Worm (Caenorhabditis elegans) whole organism, L3 larva: Measurements from ENCODE around the gene D1069.3.
"Not testable (repeated sequence)": the region's sequence is repeated elsewhere in the genome, so short reads cannot be mapped to it uniquely, and the experiment has no call there.

Experiments
- ama-1 ChIP-seq: fragments of 150-350 bp; optimal IDR thresholded peaks from 2 replicates; lab custom pipeline; 2018
- ceh-16 ChIP-seq: sonication (generic microtip); optimal IDR thresholded peaks from 2 replicates; lab custom pipeline; 2017; ENCODE audit warnings: missing biosample characterization, missing genetic modification characterization
- ceh-28 ChIP-seq: fragments of 150-350 bp; optimal IDR thresholded peaks from 2 replicates; lab custom pipeline; 2014; ENCODE audit warnings: missing biosample characterization, missing genetic modification reagents, missing genetic modification characterization
- ceh-82 ChIP-seq: fragments of 150-350 bp; optimal IDR thresholded peaks from 2 replicates; lab custom pipeline; 2014; ENCODE audit warnings: missing biosample characterization, missing genetic modification characterization
- ceh-9 ChIP-seq: sonication (generic microtip); optimal IDR thresholded peaks from 2 replicates; lab custom pipeline; 2018; ENCODE audit warnings: missing biosample characterization, missing genetic modification characterization
- daf-12 ChIP-seq: fragments of 150-350 bp; optimal IDR thresholded peaks from 2 replicates; lab custom pipeline; 2014; ENCODE audit warnings: missing biosample characterization, missing genetic modification reagents, missing genetic modification characterization
- egl-5 ChIP-seq: fragments of 150-350 bp; optimal IDR thresholded peaks from 2 replicates; lab custom pipeline; 2017; ENCODE audit warnings: missing biosample characterization, missing genetic modification reagents, missing genetic modification characterization, inconsistent platforms
- elt-2 ChIP-seq: sonication (generic microtip); optimal IDR thresholded peaks from 2 replicates; lab custom pipeline; 2016; ENCODE audit warnings: missing genetic modification reagents, mild to moderate bottlenecking, missing genetic modification characterization, missing compliant biosample characterization
- elt-3 ChIP-seq, 3 experiments: fragments of 150-350 bp in 1 of 3; sonication (generic microtip) in 2 of 3; optimal IDR thresholded peaks; 2 replicates in 2 of 3; 4 replicates in 1 of 3; lab custom pipeline; 2014 to 2017; ENCODE audit warnings: missing biosample characterization in 3 of 3, missing genetic modification characterization in 3 of 3
- eor-1 ChIP-seq, 2 experiments: fragments of 150-350 bp; optimal IDR thresholded peaks; 2 replicates each; lab custom pipeline; 2014 to 2018; ENCODE audit warnings: missing biosample characterization in 2 of 2, missing genetic modification characterization in 2 of 2
- fkh-10 ChIP-seq: sonication (generic microtip); optimal IDR thresholded peaks from 2 replicates; lab custom pipeline; 2017; ENCODE audit warnings: missing biosample characterization, missing genetic modification reagents, missing genetic modification characterization
- fkh-2 ChIP-seq: fragments of 150-350 bp; optimal IDR thresholded peaks from 2 replicates; lab custom pipeline; 2014; ENCODE audit warnings: missing biosample characterization, missing genetic modification reagents, missing genetic modification characterization
- hmg-11 ChIP-seq: sonication (generic microtip); optimal IDR thresholded peaks from 2 replicates; lab custom pipeline; 2016; ENCODE audit warnings: missing genetic modification characterization, missing compliant biosample characterization
- jun-1 ChIP-seq: fragments of 150-350 bp; optimal IDR thresholded peaks from 2 replicates; lab custom pipeline; 2014; ENCODE audit warnings: missing biosample characterization, missing genetic modification reagents, missing genetic modification characterization
- lin-39 ChIP-seq: fragments of 150-350 bp; optimal IDR thresholded peaks from 2 replicates; lab custom pipeline; 2018; ENCODE audit warnings: missing biosample characterization, missing genetic modification reagents, missing genetic modification characterization
- lsy-12 ChIP-seq: sonication (generic microtip); optimal IDR thresholded peaks from 2 replicates; lab custom pipeline; 2016; ENCODE audit warnings: mild to moderate bottlenecking, missing genetic modification characterization, missing compliant biosample characterization
- nfya-1 ChIP-seq: sonication (generic microtip); optimal IDR thresholded peaks from 2 replicates; lab custom pipeline; 2017; ENCODE audit warnings: missing genetic modification characterization, mild to moderate bottlenecking, missing compliant biosample characterization, antibody characterized with exemption, moderate library complexity; ENCODE audit not compliant: insufficient read depth
- nhr-11 ChIP-seq: fragments of 150-350 bp; optimal IDR thresholded peaks from 2 replicates; lab custom pipeline; 2014; ENCODE audit warnings: missing biosample characterization, missing genetic modification characterization
- nhr-12 ChIP-seq: fragments of 150-350 bp; optimal IDR thresholded peaks from 2 replicates; lab custom pipeline; 2014; ENCODE audit warnings: missing biosample characterization, missing genetic modification characterization
- nhr-237 ChIP-seq: fragments of 150-350 bp; optimal IDR thresholded peaks from 2 replicates; lab custom pipeline; 2014; ENCODE audit warnings: missing biosample characterization, missing genetic modification characterization
- nhr-28 ChIP-seq: fragments of 150-350 bp; optimal IDR thresholded peaks from 2 replicates; lab custom pipeline; 2014; ENCODE audit warnings: missing biosample characterization, missing genetic modification characterization
- nhr-43 ChIP-seq: sonication (generic microtip); optimal IDR thresholded peaks from 2 replicates; lab custom pipeline; 2016; ENCODE audit warnings: mild to moderate bottlenecking, missing genetic modification characterization, missing compliant biosample characterization; ENCODE audit not compliant: poor library complexity, severe bottlenecking
- nhr-67 ChIP-seq: fragments of 150-350 bp; optimal IDR thresholded peaks from 2 replicates; lab custom pipeline; 2014; ENCODE audit warnings: missing biosample characterization, missing genetic modification characterization
- pha-4 ChIP-seq: fragments of 150-350 bp; optimal IDR thresholded peaks from 2 replicates; lab custom pipeline; 2014; ENCODE audit warnings: missing biosample characterization, missing genetic modification reagents, missing genetic modification characterization
- skn-1 ChIP-seq: fragments of 150-350 bp; optimal IDR thresholded peaks from 2 replicates; lab custom pipeline; 2014; ENCODE audit warnings: missing biosample characterization, missing genetic modification characterization
- snpc-4 ChIP-seq: fragments of 150-350 bp; optimal IDR thresholded peaks from 2 replicates; lab custom pipeline; 2014; ENCODE audit warnings: missing biosample characterization, missing genetic modification characterization
- unc-62 ChIP-seq: fragments of 150-350 bp; sonication (generic microtip); optimal IDR thresholded peaks from 4 replicates; lab custom pipeline; 2014; ENCODE audit warnings: missing biosample characterization, missing genetic modification reagents, missing genetic modification characterization
- zag-1 ChIP-seq: fragments of 150-350 bp; optimal IDR thresholded peaks from 2 replicates; lab custom pipeline; 2014; ENCODE audit warnings: missing biosample characterization, missing genetic modification characterization
- ztf-11 ChIP-seq: fragments of 150-350 bp; optimal IDR thresholded peaks from 2 replicates; lab custom pipeline; 2014; ENCODE audit warnings: missing biosample characterization, missing genetic modification characterization
- ztf-4 ChIP-seq: fragments of 150-350 bp; optimal IDR thresholded peaks from 2 replicates; lab custom pipeline; 2014; ENCODE audit warnings: missing biosample characterization, missing genetic modification characterization

Gene D1069.3

ce11 chrII:320783-321182 is 26.9 kb downstream of the D1069.3 start:
- TF ChIP-seq ama-1 (lab: Kevin White, UChicago) (no peak), ceh-82 (tag; lab: Kevin White, UChicago) (no peak), unc-62 (GFP tag; lab: Kevin White, UChicago) (no peak), nhr-67 (tag; lab: Kevin White, UChicago) (no peak), ztf-4 (tag; lab: Kevin White, UChicago) (no peak), lsy-12 (no peak), nhr-237 (tag; lab: Kevin White, UChicago) (no peak), nhr-12 (tag; lab: Kevin White, UChicago) (no peak), nhr-11 (no peak), fkh-10 (no peak), lin-39 (tag; lab: Kevin White, UChicago) (no peak), ztf-11 (tag; lab: Kevin White, UChicago) (no peak), jun-1 (tag; lab: Kevin White, UChicago) (no peak), nhr-28 (tag; lab: Kevin White, UChicago) (no peak), daf-12 (tag; lab: Kevin White, UChicago) (no peak), egl-5 (tag; lab: Kevin White, UChicago) (no peak), ceh-16 (tag; lab: Kevin White, UChicago) (no peak), ceh-28 (tag; lab: Kevin White, UChicago) (no peak), ceh-9 (no peak)

- TF ChIP-seq egl-5 (tag; lab: Kevin White, UChicago) (no peak), elt-3 (tag; optimal IDR thresholded peaks at IDR 0.05; lab: Kevin White, UChicago) (no peak), ama-1 (lab: Kevin White, UChicago) (peak; percentile 56)
Measured at ce11 chrII:319459-319858, 28.2 kb downstream of the D1069.3 start, which contains the start of gene far-7. Gene far-7 (plus strand): TSS chrII:319789.

ce11 chrII:313540-313939 is 34.2 kb downstream of the D1069.3 start:
- TF ChIP-seq nfya-1 (tag; lab: Kevin White, UChicago) = peak; percentile 31
- TF ChIP-seq ceh-16 (tag; lab: Kevin White, UChicago) = no peak
- peak; percentile 57 for TF ChIP-seq lin-39 (tag; lab: Kevin White, UChicago)
- TF ChIP-seq nhr-43 (tag; lab: Kevin White, UChicago) = no peak
- no peak for TF ChIP-seq skn-1 (tag; lab: Kevin White, UChicago)

ce11 chrII:312110-312509 is 35.6 kb downstream of the D1069.3 start, which contains the start of gene mps-2:
Gene mps-2 (minus strand): TSS chrII:312210.
- TF ChIP-seq fkh-2 (tag; lab: Kevin White, UChicago); pha-4 (tag; lab: Kevin White, UChicago); ceh-9: not testable (repeated sequence)

ce11 chrII:307154-307553 is 40.5 kb downstream of the D1069.3 start, which contains the start of gene K01A2.4:
Gene K01A2.4 (plus strand): TSS chrII:307454.
- TF ChIP-seq hmg-11 (tag; lab: Kevin White, UChicago) (no peak), snpc-4 (no peak), eor-1 (tag; optimal IDR thresholded peaks at IDR 0.05; lab: Kevin White, UChicago) (no peak), zag-1 (no peak), lsy-12 (no peak), ztf-11 (tag; lab: Kevin White, UChicago) (no peak), fkh-2 (tag; lab: Kevin White, UChicago) (no peak)

ce11 chrII:305645-306044 is 42.0 kb downstream of the D1069.3 start, which contains the start of gene col-69:
Gene col-69 (minus strand): TSS chrII:305745.
- TF ChIP-seq hmg-11 (tag; lab: Kevin White, UChicago) (no peak), elt-2 (tag; lab: Kevin White, UChicago) (peak; percentile 15)
